Worm (Caenorhabditis elegans): ENCODE measurements around the gene snu-66.

snu-66 gene

DNA sequence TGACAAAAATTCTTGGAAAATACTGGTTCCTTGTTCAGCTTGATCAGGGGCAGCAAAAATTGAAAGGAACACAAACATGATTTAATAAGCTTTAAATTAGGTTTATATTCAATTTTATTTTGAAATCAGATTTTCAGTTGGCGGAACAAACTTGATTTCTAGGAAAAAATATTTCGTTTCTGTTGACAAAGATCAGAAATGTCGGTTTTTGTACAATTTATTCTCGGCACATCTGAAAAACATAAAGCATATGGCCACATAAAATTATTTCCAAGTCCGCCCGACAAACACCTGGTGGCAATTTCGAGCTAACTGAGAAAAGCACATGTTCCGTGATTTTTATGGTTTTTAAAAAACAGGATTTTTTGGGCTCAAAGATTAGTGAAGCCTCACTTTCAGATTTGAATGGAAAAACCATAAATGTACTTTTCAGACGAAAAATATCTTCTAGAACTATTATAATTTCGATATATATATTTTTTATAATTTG, 21.6 kb downstream of the snu-66 start, which contains the start of gene ttr-10:
ttr-10 (minus strand) TSS at position 51 of the 490 bp plus-strand sequence.
- no peak for TF ChIP-seq mdl-1 (tag; optimal IDR thresholded peaks at IDR 0.05)
- no peak for TF ChIP-seq unc-39 (tag; optimal IDR thresholded peaks at IDR 0.05)
- TF ChIP-seq nhr-23 (tag; optimal IDR thresholded peaks at IDR 0.05) = no peak

DNA sequence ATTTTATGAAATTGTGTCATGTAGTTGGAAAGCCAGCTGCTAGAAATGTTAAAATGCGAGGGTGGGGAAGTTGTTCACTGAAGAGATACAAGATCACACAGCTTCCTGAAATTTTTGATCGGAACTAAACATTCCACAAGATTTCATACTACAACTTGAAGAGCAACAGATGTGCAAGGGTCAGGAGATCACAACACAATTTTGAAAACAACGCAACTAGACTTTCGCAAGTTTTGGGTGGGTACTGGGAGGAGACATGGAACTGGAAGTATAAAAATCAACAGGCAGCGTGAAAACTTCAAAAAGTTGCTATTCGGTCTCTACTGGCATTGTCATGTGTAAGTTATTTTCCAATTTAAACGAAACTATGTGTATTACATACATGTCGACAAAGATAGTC, 23.6 kb downstream of the snu-66 start, which contains the start of gene F19F10.3:
F19F10.3 (plus strand) TSS at position 301 of the 400 bp plus-strand sequence.
- no peak for TF ChIP-seq tbx-2 (tag; optimal IDR thresholded peaks at IDR 0.05)
- TF ChIP-seq pha-4 (tag; optimal IDR thresholded peaks at IDR 0.05) = no peak
- no peak for TF ChIP-seq ceh-28 (tag; optimal IDR thresholded peaks at IDR 0.05)
- no peak for TF ChIP-seq skn-1 (tag; optimal IDR thresholded peaks at IDR 0.05)
- no peak for TF ChIP-seq nhr-25 (tag; optimal IDR thresholded peaks at IDR 0.05)
- TF ChIP-seq nhr-237 (tag; optimal IDR thresholded peaks at IDR 0.05) = no peak
- no peak for TF ChIP-seq elt-2 (tag; optimal IDR thresholded peaks at IDR 0.05)
- TF ChIP-seq fos-1 (tag; optimal IDR thresholded peaks at IDR 0.05) = no peak
- TF ChIP-seq ceh-82 (tag; optimal IDR thresholded peaks at IDR 0.05) = no peak
- TF ChIP-seq nhr-28 (tag; optimal IDR thresholded peaks at IDR 0.05) = no peak
- TF ChIP-seq hmg-11 (tag; optimal IDR thresholded peaks at IDR 0.05) = no peak
- TF ChIP-seq daf-12 (tag; optimal IDR thresholded peaks at IDR 0.05) = no peak
- no peak for TF ChIP-seq R02D3.7 (tag; optimal IDR thresholded peaks at IDR 0.05)
- no peak for TF ChIP-seq lsy-12 (tag; optimal IDR thresholded peaks at IDR 0.05)
- TF ChIP-seq jun-1 (tag; optimal IDR thresholded peaks at IDR 0.05) = no peak
- TF ChIP-seq nhr-23 (tag; optimal IDR thresholded peaks at IDR 0.05) = no peak
- TF ChIP-seq snpc-4 (tag; optimal IDR thresholded peaks at IDR 0.05) = no peak

DNA sequence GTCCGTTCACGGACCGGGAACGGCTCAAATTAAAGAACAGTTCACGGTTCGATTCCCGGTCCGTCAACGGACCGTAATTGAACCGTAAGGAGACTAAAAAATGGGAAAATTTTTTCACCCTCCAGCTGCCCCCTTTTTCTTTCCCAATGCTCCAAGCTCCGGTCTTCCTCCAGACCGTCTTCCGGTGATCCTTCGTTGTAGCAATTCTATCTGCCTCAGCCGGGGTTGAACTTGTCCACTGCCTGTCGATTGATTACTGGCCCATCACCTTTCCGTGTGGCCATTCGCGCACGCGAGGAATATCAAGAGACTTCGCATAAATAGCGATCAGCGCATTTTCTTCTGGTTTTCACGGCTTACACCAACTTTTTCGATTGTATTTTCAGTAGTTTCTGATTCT, 27.0 kb downstream of the snu-66 start:
- peak; percentile 2 for TF ChIP-seq nhr-25 (tag; optimal IDR thresholded peaks at IDR 0.05)

DNA sequence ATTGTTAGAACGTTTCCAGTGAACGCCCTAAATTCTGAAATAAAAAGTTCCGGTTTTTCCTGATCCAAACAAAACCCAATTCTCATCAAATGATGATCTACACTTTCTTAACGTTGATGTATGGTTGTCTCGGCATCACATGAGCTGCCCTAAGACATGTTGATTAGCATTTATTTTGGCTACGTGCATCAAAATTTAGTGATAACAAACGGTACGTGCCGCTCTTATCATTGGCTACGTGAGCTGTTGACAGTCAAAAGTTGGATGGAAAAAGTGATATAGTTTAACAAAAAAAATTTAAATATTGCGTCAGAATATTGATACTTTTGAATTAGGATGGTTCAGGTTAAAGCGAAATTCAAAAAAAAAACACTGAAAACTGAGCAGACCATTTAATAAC, 27.5 kb downstream of the snu-66 start:
- TF ChIP-seq pha-4 (tag; optimal IDR thresholded peaks at IDR 0.05) (peak; percentile 24), pqm-1 (tag; optimal IDR thresholded peaks at IDR 0.05) (peak; percentile 76), zag-1 (tag; optimal IDR thresholded peaks at IDR 0.05) (no peak), nhr-237 (tag; optimal IDR thresholded peaks at IDR 0.05) (no peak), elt-2 (tag; optimal IDR thresholded peaks at IDR 0.05) (peak; percentile 77)

DNA sequence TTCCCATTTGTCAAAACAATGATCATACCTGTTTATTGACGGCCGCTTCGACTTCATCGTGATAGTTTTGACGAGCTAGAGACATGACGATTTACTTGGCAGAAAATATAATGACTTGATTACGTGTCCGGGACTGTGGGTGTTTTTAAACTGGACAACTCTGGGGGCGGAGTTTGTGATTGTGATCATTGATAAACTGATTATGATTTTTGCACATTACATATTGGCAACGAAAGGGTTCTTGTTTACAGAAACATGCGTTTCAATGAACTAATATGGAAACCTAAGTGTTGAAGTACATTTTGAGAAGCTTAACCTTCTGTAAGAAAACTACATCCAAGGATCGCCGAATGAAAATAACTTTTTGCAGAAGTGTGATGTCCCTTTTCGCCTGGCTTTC, 28.0 kb downstream of the snu-66 start, which contains the start of gene ftn-1:
ftn-1 (minus strand) TSS at position 101 of the 400 bp plus-strand sequence.
- no peak for TF ChIP-seq ztf-4 (tag; optimal IDR thresholded peaks at IDR 0.05)
- no peak for TF ChIP-seq ama-1 (optimal IDR thresholded peaks at IDR 0.05)
- TF ChIP-seq sea-2 (GFP tag; optimal IDR thresholded peaks at IDR 0.05) = no peak
- no peak for TF ChIP-seq egl-5 (tag; optimal IDR thresholded peaks at IDR 0.05)
- no peak for TF ChIP-seq skn-1 (tag; optimal IDR thresholded peaks at IDR 0.05)
- no peak for TF ChIP-seq ceh-9 (tag; optimal IDR thresholded peaks at IDR 0.05)
- TF ChIP-seq nhr-23 (tag; optimal IDR thresholded peaks at IDR 0.05) = no peak
- TF ChIP-seq fkh-10 (GFP tag; optimal IDR thresholded peaks at IDR 0.05) = no peak
- no peak for TF ChIP-seq jun-1 (tag; optimal IDR thresholded peaks at IDR 0.05)
- TF ChIP-seq mml-1 (tag; optimal IDR thresholded peaks at IDR 0.05) = no peak
- TF ChIP-seq lin-15B (tag; optimal IDR thresholded peaks at IDR 0.05) = no peak
- no peak for TF ChIP-seq fos-1 (tag; optimal IDR thresholded peaks at IDR 0.05)
- no peak for TF ChIP-seq pqm-1 (tag; optimal IDR thresholded peaks at IDR 0.05)
- no peak for TF ChIP-seq nhr-67 (tag; optimal IDR thresholded peaks at IDR 0.05)
- no peak for TF ChIP-seq nhr-43 (tag; optimal IDR thresholded peaks at IDR 0.05; ENCODE audit: poor library complexity, severe bottlenecking)
- no peak for TF ChIP-seq nfya-1 (tag; optimal IDR thresholded peaks at IDR 0.05; ENCODE audit: insufficient read depth)

DNA sequence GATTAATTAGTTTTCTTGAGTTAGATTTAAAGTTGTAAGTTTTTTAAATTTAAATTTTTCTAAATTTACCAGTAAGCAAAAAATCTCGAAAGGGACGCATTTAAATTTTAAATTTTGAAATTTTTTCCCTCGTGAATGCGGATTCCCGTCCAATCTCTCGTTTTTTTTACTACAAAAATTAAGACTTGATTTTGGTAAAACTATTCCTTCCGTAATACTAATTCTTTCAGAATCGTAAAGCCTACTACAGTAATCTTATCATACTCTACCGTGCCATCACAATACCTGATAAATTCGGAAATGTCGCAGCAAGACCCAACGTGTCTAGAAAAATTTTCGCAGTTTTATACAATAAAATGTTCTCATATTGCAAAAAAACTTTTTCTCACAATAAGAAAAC, 30.3 kb downstream of the snu-66 start, which contains the start of the genes C54F6.19 and nhx-3:
C54F6.19 (plus strand) TSS at position 301 of the 400 bp plus-strand sequence.
nhx-3 (minus strand) TSS at position 337 of the 400 bp plus-strand sequence.
- TF ChIP-seq fos-1 (tag; optimal IDR thresholded peaks at IDR 0.05) = no peak

Data from whole organism, L3 larva.